Worm (Caenorhabditis elegans) whole organism, L4 larva: ENCODE measurements around the gene nhr-172.

ENCODE experiments used
- F26F4.8 ChIP-seq: fragments of 200-800 bp; sonication (Bioruptor generic); conservative IDR thresholded peaks from 2 replicates; pipeline ENCODE4 v1.3.6; 2022; ENCODE audit warnings: missing genetic modification characterization, missing compliant biosample characterization
- F49E8.2 ChIP-seq: sonication (generic microtip); optimal IDR thresholded peaks from 2 replicates; lab custom pipeline; 2016; ENCODE audit warnings: missing compliant biosample characterization, mild to moderate bottlenecking, missing genetic modification characterization, borderline replicate concordance
- dpl-1 ChIP-seq: fragments of 150-350 bp; optimal IDR thresholded peaks from 2 replicates; lab custom pipeline; 2014; ENCODE audit warnings: missing biosample characterization, missing genetic modification reagents, missing genetic modification characterization
- gei-8 ChIP-seq: fragments of 200-800 bp; sonication (Bioruptor generic); optimal IDR thresholded peaks from 2 replicates; lab custom pipeline; 2018; ENCODE audit warnings: mild to moderate bottlenecking, missing genetic modification characterization, missing compliant biosample characterization
- mep-1 ChIP-seq: fragments of 150-350 bp; sonication (generic microtip); optimal IDR thresholded peaks from 3 replicates; lab custom pipeline; 2014; ENCODE audit warnings: missing biosample characterization, missing genetic modification characterization
- nhr-11 ChIP-seq: fragments of 150-350 bp; optimal IDR thresholded peaks from 2 replicates; lab custom pipeline; 2014; ENCODE audit warnings: missing biosample characterization, missing genetic modification characterization
- sdz-12 ChIP-seq: fragments of 200-800 bp; sonication (Bioruptor generic); optimal IDR thresholded peaks from 2 replicates; lab custom pipeline; 2018; ENCODE audit warnings: mild to moderate bottlenecking, missing genetic modification characterization, missing compliant biosample characterization
- snpc-4 ChIP-seq: fragments of 150-350 bp; optimal IDR thresholded peaks from 2 replicates; lab custom pipeline; 2014; ENCODE audit warnings: missing biosample characterization, missing genetic modification characterization
- ztf-11 ChIP-seq: fragments of 150-350 bp; optimal IDR thresholded peaks from 2 replicates; lab custom pipeline; 2014; ENCODE audit warnings: missing biosample characterization, missing genetic modification characterization

DNA sequence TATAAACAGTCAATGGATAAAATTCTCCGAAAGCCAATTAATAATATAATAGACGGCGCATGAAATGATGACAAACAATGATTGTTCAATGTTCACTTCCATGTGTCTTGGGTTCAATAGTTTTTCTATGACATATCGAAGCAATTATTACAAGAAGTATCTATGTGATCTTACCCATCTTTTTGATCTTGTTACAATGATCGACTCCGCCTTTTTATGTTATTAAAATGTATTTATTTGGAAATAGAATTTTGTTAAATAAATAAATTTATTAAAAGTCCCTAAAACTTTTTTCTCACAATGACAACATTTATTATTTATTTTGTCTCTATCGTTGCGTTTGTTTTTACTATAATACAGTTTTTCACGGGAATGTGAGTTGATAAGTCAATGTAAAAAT lies 21.0 kb downstream of the nhr-172 start, which contains the start of gene swt-2:
- TF ChIP-seq gei-8 (GFP tag; lab: Kevin White, UChicago), result no peak
- TF ChIP-seq nhr-11 (tag; lab: Kevin White, UChicago), result no peak
- TF ChIP-seq ztf-11 (tag; lab: Kevin White, UChicago), result no peak
- TF ChIP-seq mep-1 (tag; lab: Kevin White, UChicago), result no peak
- no peak for TF ChIP-seq F26F4.8
- TF ChIP-seq dpl-1, result no peak
- TF ChIP-seq F49E8.2 (tag; lab: Kevin White, UChicago), result no peak
- TF ChIP-seq sdz-12 (GFP tag; lab: Kevin White, UChicago), result no peak
- TF ChIP-seq snpc-4 (tag; lab: Kevin White, UChicago), result no peak
